Fruit fly (Drosophila melanogaster) whole organism, embryonic: Measurements from ENCODE around the gene Ugt49B2.

Experiments used
- Atf6 ChIP-seq: fragments of 200-800 bp; sonication (Bioruptor generic); IDR thresholded peaks from 2 replicates; pipeline ENCODE4 v1.3.6; 2022; ENCODE audit warnings: missing biosample characterization, missing genetic modification characterization
- BEAF-32 ChIP-seq: fragments of 200-800 bp; sonication (Bioruptor generic); optimal IDR thresholded peaks from 3 replicates; lab custom pipeline; 2017; ENCODE audit warnings: missing biosample characterization, missing genetic modification characterization, mild to moderate bottlenecking, moderate library complexity, missing genetic modification reagents
- BtbVII ChIP-seq: fragments of 200-800 bp; sonication (Bioruptor generic); optimal IDR thresholded peaks from 3 replicates; lab custom pipeline; 2017; ENCODE audit warnings: missing biosample characterization, mild to moderate bottlenecking, missing genetic modification characterization
- CG10431 ChIP-seq: fragments of 200-800 bp; sonication (Bioruptor generic); optimal IDR thresholded peaks from 3 replicates; lab custom pipeline; 2018; ENCODE audit warnings: missing biosample characterization, mild to moderate bottlenecking, missing genetic modification characterization
- CG10462 ChIP-seq: fragments of 200-800 bp; sonication (Bioruptor generic); optimal IDR thresholded peaks from 2 replicates; lab custom pipeline; 2016; ENCODE audit warnings: missing biosample characterization, missing genetic modification characterization
- CG1233 ChIP-seq: fragments of 200-800 bp; sonication (Bioruptor generic); optimal IDR thresholded peaks from 4 replicates; lab custom pipeline; 2018; ENCODE audit warnings: missing biosample characterization, mild to moderate bottlenecking, missing genetic modification characterization
- CG1529 ChIP-seq: fragments of 200-800 bp; sonication (Bioruptor generic); optimal IDR thresholded peaks from 3 replicates; lab custom pipeline; 2018; ENCODE audit warnings: missing biosample characterization, missing genetic modification characterization
- CG15479 ChIP-seq: fragments of 200-800 bp; sonication (Bioruptor generic); optimal IDR thresholded peaks from 3 replicates; lab custom pipeline; 2019; ENCODE audit warnings: missing biosample characterization, mild to moderate bottlenecking, missing genetic modification characterization, moderate library complexity
- CG15696 ChIP-seq: fragments of 200-800 bp; sonication (Bioruptor generic); optimal IDR thresholded peaks from 2 replicates; lab custom pipeline; 2019; ENCODE audit warnings: missing biosample characterization, mild to moderate bottlenecking, missing genetic modification characterization, moderate library complexity
- CG1602 ChIP-seq: fragments of 200-800 bp; sonication (Bioruptor generic); optimal IDR thresholded peaks from 3 replicates; lab custom pipeline; 2016; ENCODE audit warnings: missing biosample characterization, missing genetic modification characterization
- CG16815 ChIP-seq: fragments of 200-800 bp; sonication (Bioruptor generic); optimal IDR thresholded peaks from 3 replicates; lab custom pipeline; 2017; ENCODE audit warnings: missing biosample characterization, mild to moderate bottlenecking, missing genetic modification characterization
- CG1792 ChIP-seq: fragments of 200-800 bp; sonication (Bioruptor generic); optimal IDR thresholded peaks from 2 replicates; lab custom pipeline; 2016; ENCODE audit warnings: missing biosample characterization, missing genetic modification characterization
- CG2120 ChIP-seq: fragments of 200-800 bp; sonication (Bioruptor generic); optimal IDR thresholded peaks from 3 replicates; lab custom pipeline; 2016; ENCODE audit warnings: missing biosample characterization, missing genetic modification characterization
- CG31224 ChIP-seq: fragments of 200-800 bp; sonication (Bioruptor generic); IDR thresholded peaks from 2 replicates; pipeline ENCODE4 v1.3.6; 2022; ENCODE audit warnings: missing biosample characterization, missing genetic modification characterization
- CG31365 ChIP-seq: fragments of 200-800 bp; sonication (Bioruptor generic); optimal IDR thresholded peaks from 2 replicates; lab custom pipeline; 2018; ENCODE audit warnings: missing biosample characterization, mild to moderate bottlenecking, missing genetic modification characterization
- CG33557 ChIP-seq: fragments of 200-800 bp; sonication (Bioruptor generic); optimal IDR thresholded peaks from 2 replicates; lab custom pipeline; 2019; ENCODE audit warnings: missing biosample characterization, mild to moderate bottlenecking, missing genetic modification characterization, moderate library complexity
- CG34376 ChIP-seq: fragments of 200-800 bp; sonication (Bioruptor generic); optimal IDR thresholded peaks from 2 replicates; lab custom pipeline; 2018; ENCODE audit warnings: missing biosample characterization, mild to moderate bottlenecking, missing genetic modification characterization
- CG6683 ChIP-seq: fragments of 200-800 bp; sonication (Bioruptor generic); optimal IDR thresholded peaks from 2 replicates; lab custom pipeline; 2017; ENCODE audit warnings: missing biosample characterization, mild to moderate bottlenecking, missing genetic modification characterization, missing genetic modification reagents
- CG7786 ChIP-seq: fragments of 200-800 bp; sonication (Bioruptor generic); optimal IDR thresholded peaks from 2 replicates; lab custom pipeline; 2016; ENCODE audit warnings: missing biosample characterization, missing genetic modification characterization
- CG8281 ChIP-seq: fragments of 200-800 bp; sonication (Bioruptor generic); optimal IDR thresholded peaks from 2 replicates; lab custom pipeline; 2018; ENCODE audit warnings: missing biosample characterization, mild to moderate bottlenecking, missing genetic modification characterization, moderate library complexity
- CTCF ChIP-seq: fragments of 200-800 bp; sonication (Bioruptor generic); optimal IDR thresholded peaks from 2 replicates; lab custom pipeline; 2017; ENCODE audit warnings: missing biosample characterization, mild to moderate bottlenecking, missing genetic modification characterization, moderate library complexity
- Chrac-16 ChIP-seq: fragments of 200-800 bp; sonication (Bioruptor generic); optimal IDR thresholded peaks from 3 replicates; lab custom pipeline; 2016; ENCODE audit warnings: missing biosample characterization, missing genetic modification characterization
- D19A ChIP-seq: fragments of 200-800 bp; optimal IDR thresholded peaks from 3 replicates; lab custom pipeline; 2019; ENCODE audit warnings: missing biosample characterization, mild to moderate bottlenecking, missing genetic modification characterization, moderate library complexity
- E2f2 ChIP-seq: fragments of 200-800 bp; sonication (Bioruptor generic); IDR thresholded peaks from 2 replicates; pipeline ENCODE4 v1.3.6; 2022; ENCODE audit warnings: missing biosample characterization, missing genetic modification characterization
- Hmr ChIP-seq: fragments of 200-800 bp; sonication (Bioruptor generic); optimal IDR thresholded peaks from 3 replicates; lab custom pipeline; 2017; ENCODE audit warnings: mild to moderate bottlenecking, missing biosample characterization, missing genetic modification reagents, missing genetic modification characterization
- Hmx ChIP-seq: fragments of 200-800 bp; sonication (Bioruptor generic); optimal IDR thresholded peaks from 2 replicates; lab custom pipeline; 2016; ENCODE audit warnings: missing biosample characterization, missing genetic modification characterization
- Hsf ChIP-seq: fragments of 200-800 bp; sonication (Bioruptor generic); optimal IDR thresholded peaks from 3 replicates; lab custom pipeline; 2016; ENCODE audit warnings: missing biosample characterization, missing genetic modification characterization
- Med ChIP-seq: fragments of 200-800 bp; sonication (Bioruptor generic); peaks from one replicate; lab custom pipeline; 2016; ENCODE audit warnings: missing biosample characterization, missing genetic modification characterization, mild to moderate bottlenecking, inconsistent platforms, moderate library complexity
- Xbp1 ChIP-seq: fragments of 200-800 bp; sonication (Bioruptor generic); optimal IDR thresholded peaks from 3 replicates; lab custom pipeline; 2016; ENCODE audit warnings: missing biosample characterization, mild to moderate bottlenecking, missing genetic modification characterization
- amos ChIP-seq: fragments of 200-800 bp; sonication (Bioruptor generic); IDR thresholded peaks from 2 replicates; pipeline ENCODE4 v1.3.6; 2022; ENCODE audit warnings: missing biosample characterization, missing genetic modification characterization; ENCODE audit not compliant: partially characterized antibody
- chn ChIP-seq: fragments of 200-800 bp; sonication (Bioruptor generic); optimal IDR thresholded peaks from 2 replicates; lab custom pipeline; 2016; ENCODE audit warnings: missing biosample characterization, missing genetic modification characterization
- dmrt99B ChIP-seq: fragments of 200-800 bp; sonication (Bioruptor generic); optimal IDR thresholded peaks from 2 replicates; lab custom pipeline; 2018; ENCODE audit warnings: missing biosample characterization, mild to moderate bottlenecking, missing genetic modification characterization, moderate library complexity
- dpn ChIP-seq, 2 experiments: fragments of 200-800 bp; sonication (Bioruptor generic); optimal IDR thresholded peaks; 3 replicates each; lab custom pipeline; 2016; ENCODE audit warnings: missing biosample characterization in 2 of 2, missing genetic modification characterization in 2 of 2
- fd96Cb ChIP-seq: fragments of 200-800 bp; sonication (Bioruptor generic); optimal IDR thresholded peaks from 2 replicates; lab custom pipeline; 2018; ENCODE audit warnings: missing biosample characterization, mild to moderate bottlenecking, missing genetic modification characterization, moderate library complexity
- gce ChIP-seq: fragments of 200-800 bp; sonication (Bioruptor generic); IDR thresholded peaks from 3 replicates; pipeline ENCODE4 v1.3.6; 2022; ENCODE audit warnings: missing biosample characterization, missing genetic modification characterization
- gcm ChIP-seq: fragments of 200-800 bp; sonication (Bioruptor generic); optimal IDR thresholded peaks from 2 replicates; lab custom pipeline; 2019; ENCODE audit warnings: missing biosample characterization, mild to moderate bottlenecking, missing genetic modification characterization, moderate library complexity
- gsb-n ChIP-seq: fragments of 200-800 bp; sonication (Bioruptor generic); optimal IDR thresholded peaks from 3 replicates; lab custom pipeline; 2018; ENCODE audit warnings: missing biosample characterization, mild to moderate bottlenecking, missing genetic modification characterization
- gt ChIP-seq: fragments of 200-800 bp; sonication (Bioruptor generic); IDR thresholded peaks from 2 replicates; pipeline ENCODE4 v1.3.6; 2022; ENCODE audit warnings: missing biosample characterization, missing genetic modification characterization
- kni ChIP-seq: fragments of 200-800 bp; sonication (Bioruptor generic); optimal IDR thresholded peaks from 3 replicates; lab custom pipeline; 2017; ENCODE audit warnings: mild to moderate bottlenecking, missing biosample characterization, missing genetic modification reagents, missing genetic modification characterization
- lbe ChIP-seq: fragments of 200-800 bp; sonication (Bioruptor generic); optimal IDR thresholded peaks from 2 replicates; lab custom pipeline; 2016; ENCODE audit warnings: missing biosample characterization, mild to moderate bottlenecking, missing genetic modification characterization
- lmd ChIP-seq: fragments of 200-800 bp; sonication (Bioruptor generic); IDR thresholded peaks from 2 replicates; pipeline ENCODE4 v1.3.6; 2022; ENCODE audit warnings: missing biosample characterization, missing genetic modification characterization
- lola ChIP-seq, 3 experiments: fragments of >200 bp in 2 of 3; fragments of 200-800 bp in 1 of 3; sonication (Bioruptor generic) in 1 of 3; optimal IDR thresholded peaks; 2 replicates each; lab custom pipeline; 2017 to 2019; ENCODE audit warnings: missing biosample characterization in 3 of 3, missing genetic modification characterization in 3 of 3, mild to moderate bottlenecking in 1 of 3, moderate library complexity in 1 of 3
- ranshi ChIP-seq: fragments of 200-800 bp; sonication (Bioruptor generic); IDR thresholded peaks from 2 replicates; pipeline ENCODE4 v1.3.6; 2022; ENCODE audit warnings: missing biosample characterization, missing genetic modification characterization
- sens-2 ChIP-seq: fragments of 200-800 bp; sonication (Bioruptor generic); IDR thresholded peaks from 2 replicates; pipeline ENCODE4 v1.3.6; 2022; ENCODE audit warnings: missing biosample characterization, missing genetic modification characterization
- so ChIP-seq: fragments of 200-800 bp; sonication (Bioruptor generic); IDR thresholded peaks from 3 replicates; pipeline ENCODE4 v1.3.6; 2022; ENCODE audit warnings: missing biosample characterization, missing genetic modification characterization
- stc ChIP-seq: fragments of 200-800 bp; sonication (Bioruptor generic); IDR thresholded peaks from 2 replicates; pipeline ENCODE4 v1.3.6; 2022; ENCODE audit warnings: missing biosample characterization, missing genetic modification characterization
- tin ChIP-seq: fragments of 200-800 bp; sonication (Bioruptor generic); optimal IDR thresholded peaks from 3 replicates; lab custom pipeline; 2016; ENCODE audit warnings: missing biosample characterization, missing genetic modification characterization
- tna ChIP-seq: fragments of 200-800 bp; sonication (Bioruptor generic); IDR thresholded peaks from 2 replicates; pipeline ENCODE4 v1.3.6; 2022; ENCODE audit warnings: missing biosample characterization, missing genetic modification characterization; ENCODE audit not compliant: partially characterized antibody
- wor ChIP-seq: fragments of 200-800 bp; sonication (Bioruptor generic); IDR thresholded peaks from 2 replicates; pipeline ENCODE4 v1.3.6; 2022; ENCODE audit warnings: missing biosample characterization, missing genetic modification characterization
- zen2 ChIP-seq: fragments of 200-800 bp; sonication (Bioruptor generic); IDR thresholded peaks from 3 replicates; pipeline ENCODE4 v1.3.6; 2022; ENCODE audit warnings: missing biosample characterization, missing genetic modification characterization; ENCODE audit not compliant: partially characterized antibody
- zfh2 ChIP-seq: fragments of 200-800 bp; sonication (Bioruptor generic); optimal IDR thresholded peaks from 2 replicates; lab custom pipeline; 2016; ENCODE audit warnings: missing biosample characterization, missing genetic modification characterization

The Ugt49B2 gene

DNA sequence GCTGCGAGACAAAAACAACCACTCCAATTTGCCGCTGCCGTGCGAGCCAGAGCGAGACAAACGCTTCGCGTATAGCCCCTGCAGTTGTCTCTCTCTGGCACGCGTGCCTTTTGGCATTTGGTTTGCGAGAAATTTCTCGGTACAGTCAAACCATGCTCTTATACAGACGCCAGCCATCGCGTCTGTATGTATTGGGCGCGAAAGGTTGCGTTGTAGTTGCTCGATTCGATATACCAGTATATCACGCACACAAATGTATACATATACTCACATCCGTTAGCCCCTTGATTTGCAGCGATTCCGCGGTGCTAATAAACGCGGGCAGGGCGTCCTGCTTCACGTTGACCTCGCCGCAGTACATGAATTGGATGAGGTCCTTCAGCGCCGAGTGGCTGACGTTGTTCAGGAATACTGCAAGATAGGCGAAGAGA lies 23.2 kb downstream of the Ugt49B2 start (continued):
- peak; percentile 34; the same call in 1 of the 2 replicates for TF ChIP-seq Atf6 (GFP tag; lab: Robert Waterston, UW)
- TF ChIP-seq wor (GFP tag; lab: Robert Waterston, UW): no peak
- TF ChIP-seq E2f2 (GFP tag; lab: Robert Waterston, UW): peak; percentile 51
- TF ChIP-seq lbe (GFP tag; lab: Kevin White, UChicago): peak; percentile 49
- peak; percentile 87 for TF ChIP-seq CG34376 (GFP tag; lab: Kevin White, UChicago)
- peak; percentile 73 for TF ChIP-seq gcm (GFP tag; lab: Kevin White, UChicago)
- no peak for TF ChIP-seq zfh2 (GFP tag; lab: Kevin White, UChicago)
- TF ChIP-seq tna: no peak
- no peak for TF ChIP-seq CG7786 (GFP tag; lab: Kevin White, UChicago)
- TF ChIP-seq Hsf: no peak
- no peak for TF ChIP-seq dmrt99B (tag; lab: Kevin White, UChicago)
- peak; percentile 83 for TF ChIP-seq Med (GFP tag; lab: Kevin White, UChicago)
- TF ChIP-seq BtbVII (GFP tag; lab: Kevin White, UChicago): peak; percentile 35
- TF ChIP-seq kni (GFP tag; lab: Kevin White, UChicago): peak; percentile 19
- TF ChIP-seq so: peak; percentile 11; the same call in 1 of the 3 replicates
- no peak for TF ChIP-seq fd96Cb
- peak; percentile 30; the same call in 1 of the 2 replicates for TF ChIP-seq stc (GFP tag; lab: Robert Waterston, UW)
- no peak for TF ChIP-seq CG8281 (tag; lab: Kevin White, UChicago)
- no peak for TF ChIP-seq lmd (GFP tag; lab: Robert Waterston, UW)
- no peak for TF ChIP-seq CG31224 (GFP tag; lab: Robert Waterston, UW)
- no peak for TF ChIP-seq CG6683
- no peak for TF ChIP-seq Hmx
- no peak for TF ChIP-seq chn (GFP tag; lab: Kevin White, UChicago)
- TF ChIP-seq gsb-n (tag; lab: Kevin White, UChicago): peak; percentile 78
- no peak for TF ChIP-seq Chrac-16 (GFP tag; lab: Kevin White, UChicago)
- TF ChIP-seq CG10431: peak; percentile 78
- peak; percentile 53 for TF ChIP-seq BEAF-32 (GFP tag; lab: Kevin White, UChicago)
- no peak for TF ChIP-seq D19A (tag; lab: Kevin White, UChicago)
- TF ChIP-seq CG31365: peak; percentile 38
- TF ChIP-seq CG1602 (GFP tag; lab: Kevin White, UChicago): no peak
- no peak for TF ChIP-seq sens-2
- TF ChIP-seq Xbp1 (GFP tag; lab: Kevin White, UChicago): no peak
- TF ChIP-seq CG33557 (GFP tag; lab: Kevin White, UChicago): peak; percentile 70
- TF ChIP-seq CG1529 (GFP tag; lab: Kevin White, UChicago): no peak
- no peak for TF ChIP-seq CG2120 (GFP tag; lab: Kevin White, UChicago)
- peak in 1 of 2 experiments; percentile 11 for TF ChIP-seq dpn (GFP tag; optimal IDR thresholded peaks at IDR 0.05; lab: Kevin White, UChicago)
- no peak; the same call in 2 of the 3 replicates for TF ChIP-seq zen2
- TF ChIP-seq CG10462: no peak
- no peak for TF ChIP-seq CG1233
- TF ChIP-seq CTCF (GFP tag; lab: Kevin White, UChicago): no peak
- TF ChIP-seq CG16815: no peak
- TF ChIP-seq lola (GFP tag; optimal IDR thresholded peaks at IDR 0.05; lab: Kevin White, UChicago): no peak
- no peak for TF ChIP-seq CG1792
- 0 out of 3 replicates have a peak, but pooled peaks have one; percentile 20 for TF ChIP-seq gce (GFP tag; lab: Robert Waterston, UW)
- TF ChIP-seq gt (GFP tag; lab: Robert Waterston, UW): no peak
- peak; percentile 53; the same call in 1 of the 2 replicates for TF ChIP-seq amos (GFP tag; lab: Robert Waterston, UW)
- no peak for TF ChIP-seq tin
- peak; percentile 75 for TF ChIP-seq CG15479 (GFP tag; lab: Kevin White, UChicago)
- no peak for TF ChIP-seq ranshi
- TF ChIP-seq Hmr: no peak
- TF ChIP-seq CG15696: no peak
